Worm (Caenorhabditis elegans) whole organism, mixed stage, embryonic: ENCODE measurements around the gene F18E9.3.
A peak's percentile ranks its signal among the peaks of the same experiment; 100 is the strongest.

Experiments used
- M03D4.4 ChIP-seq: sonication (generic microtip); optimal IDR thresholded peaks from 2 replicates; lab custom pipeline; 2017; ENCODE audit warnings: mild to moderate bottlenecking, missing genetic modification characterization, missing compliant biosample characterization
- bed-3 ChIP-seq: fragments of 200-800 bp; sonication (Bioruptor generic); optimal IDR thresholded peaks from 3 replicates; lab custom pipeline; 2018; ENCODE audit warnings: mild to moderate bottlenecking, missing genetic modification characterization, moderate library complexity, missing compliant biosample characterization
- blmp-1 ChIP-seq: fragments of 150-350 bp; optimal IDR thresholded peaks from 2 replicates; lab custom pipeline; 2014; ENCODE audit warnings: missing biosample characterization, missing genetic modification characterization
- ceh-39 ChIP-seq: fragments of 150-350 bp; optimal IDR thresholded peaks from 2 replicates; lab custom pipeline; 2014; ENCODE audit warnings: missing biosample characterization, missing genetic modification characterization
- ceh-43 ChIP-seq: fragments of 200-800 bp; sonication (Bioruptor generic); optimal IDR thresholded peaks from 2 replicates; lab custom pipeline; 2018; ENCODE audit warnings: mild to moderate bottlenecking, missing genetic modification characterization, moderate library complexity, missing compliant biosample characterization
- ceh-83 ChIP-seq: fragments of 200-800 bp; sonication (Bioruptor generic); optimal IDR thresholded peaks from 2 replicates; lab custom pipeline; 2018; ENCODE audit warnings: mild to moderate bottlenecking, missing genetic modification characterization, missing compliant biosample characterization
- ces-1 ChIP-seq: fragments of 150-350 bp; optimal IDR thresholded peaks from 2 replicates; lab custom pipeline; 2014; ENCODE audit warnings: missing biosample characterization, missing genetic modification reagents, missing genetic modification characterization
- cnd-1 ChIP-seq: fragments of 200-800 bp; sonication (Bioruptor generic); optimal IDR thresholded peaks from 2 replicates; lab custom pipeline; 2018; ENCODE audit warnings: mild to moderate bottlenecking, missing genetic modification characterization, missing compliant biosample characterization
- drap-1 ChIP-seq: fragments of 200-800 bp; sonication (Bioruptor generic); optimal IDR thresholded peaks from 3 replicates; lab custom pipeline; 2018; ENCODE audit warnings: mild to moderate bottlenecking, missing genetic modification characterization, missing compliant biosample characterization
- elt-1 ChIP-seq: sonication (generic microtip); optimal IDR thresholded peaks from 2 replicates; lab custom pipeline; 2017; ENCODE audit warnings: missing genetic modification characterization, mild to moderate bottlenecking, missing compliant biosample characterization, antibody characterized with exemption, moderate library complexity, borderline replicate concordance; ENCODE audit not compliant: insufficient read depth
- elt-3 ChIP-seq: fragments of 150-350 bp; optimal IDR thresholded peaks from 2 replicates; lab custom pipeline; 2014; ENCODE audit warnings: missing biosample characterization, missing genetic modification characterization
- flh-1 ChIP-seq: fragments of 200-800 bp; sonication (Bioruptor generic); optimal IDR thresholded peaks from 2 replicates; lab custom pipeline; 2018; ENCODE audit warnings: mild to moderate bottlenecking, missing genetic modification characterization, moderate library complexity, missing compliant biosample characterization
- ham-2 ChIP-seq: fragments of 200-800 bp; sonication (Bioruptor generic); optimal IDR thresholded peaks from 2 replicates; lab custom pipeline; 2018; ENCODE audit warnings: mild to moderate bottlenecking, missing genetic modification characterization, missing compliant biosample characterization
- hlh-1 ChIP-seq: fragments of 150-350 bp; optimal IDR thresholded peaks from 2 replicates; lab custom pipeline; 2014; ENCODE audit warnings: missing biosample characterization, missing genetic modification reagents, missing genetic modification characterization
- lin-13 ChIP-seq: fragments of 150-350 bp; optimal IDR thresholded peaks from 2 replicates; lab custom pipeline; 2014; ENCODE audit warnings: missing biosample characterization, missing genetic modification characterization
- lin-32 ChIP-seq: fragments of 200-800 bp; sonication (Bioruptor generic); optimal IDR thresholded peaks from 2 replicates; lab custom pipeline; 2018; ENCODE audit warnings: mild to moderate bottlenecking, missing genetic modification characterization, missing compliant biosample characterization
- lsy-2 ChIP-seq: fragments of 150-350 bp; optimal IDR thresholded peaks from 2 replicates; lab custom pipeline; 2014; ENCODE audit warnings: missing biosample characterization, missing genetic modification characterization
- mab-5 ChIP-seq: fragments of 150-350 bp; optimal IDR thresholded peaks from 2 replicates; lab custom pipeline; 2014; ENCODE audit warnings: missing biosample characterization, missing genetic modification characterization
- mep-1 ChIP-seq: fragments of 150-350 bp; optimal IDR thresholded peaks from 2 replicates; lab custom pipeline; 2017; ENCODE audit warnings: missing biosample characterization, missing genetic modification reagents, missing genetic modification characterization, inconsistent platforms
- mls-2 ChIP-seq: sonication (generic microtip); optimal IDR thresholded peaks from 2 replicates; lab custom pipeline; 2016; ENCODE audit warnings: mild to moderate bottlenecking, missing genetic modification characterization, moderate library complexity, missing compliant biosample characterization
- nhr-12 ChIP-seq: fragments of 150-350 bp; optimal IDR thresholded peaks from 2 replicates; lab custom pipeline; 2014; ENCODE audit warnings: missing biosample characterization, missing genetic modification characterization
- nhr-2 ChIP-seq: fragments of 150-350 bp; optimal IDR thresholded peaks from 2 replicates; lab custom pipeline; 2014; ENCODE audit warnings: missing biosample characterization, missing genetic modification characterization
- nhr-237 ChIP-seq: fragments of 150-350 bp; optimal IDR thresholded peaks from 2 replicates; lab custom pipeline; 2014; ENCODE audit warnings: missing biosample characterization, missing genetic modification characterization
- nhr-28 ChIP-seq: fragments of 150-350 bp; optimal IDR thresholded peaks from 2 replicates; lab custom pipeline; 2014; ENCODE audit warnings: missing biosample characterization, missing genetic modification characterization
- nhr-76 ChIP-seq: sonication (generic microtip); optimal IDR thresholded peaks from 2 replicates; lab custom pipeline; 2017; ENCODE audit warnings: missing biosample characterization, missing genetic modification characterization
- pha-4 ChIP-seq: fragments of 150-350 bp; optimal IDR thresholded peaks from 2 replicates; lab custom pipeline; 2018; ENCODE audit warnings: missing biosample characterization, missing genetic modification reagents, missing genetic modification characterization
- sem-2 ChIP-seq: fragments of 200-800 bp; sonication (Bioruptor generic); optimal IDR thresholded peaks from 2 replicates; lab custom pipeline; 2018; ENCODE audit warnings: mild to moderate bottlenecking, missing genetic modification characterization, missing compliant biosample characterization
- snpc-4 ChIP-seq: fragments of 150-350 bp; optimal IDR thresholded peaks from 2 replicates; lab custom pipeline; 2014; ENCODE audit warnings: missing biosample characterization, missing genetic modification characterization
- sptf-1 ChIP-seq: sonication (generic microtip); optimal IDR thresholded peaks from 2 replicates; lab custom pipeline; 2017; ENCODE audit warnings: mild to moderate bottlenecking, missing genetic modification characterization, moderate library complexity, missing compliant biosample characterization
- tbx-8 ChIP-seq: fragments of 200-800 bp; sonication (Bioruptor generic); optimal IDR thresholded peaks from 2 replicates; lab custom pipeline; 2018; ENCODE audit warnings: mild to moderate bottlenecking, missing genetic modification characterization, moderate library complexity, missing compliant biosample characterization
- unc-120 ChIP-seq: sonication (generic microtip); optimal IDR thresholded peaks from 2 replicates; lab custom pipeline; 2017; ENCODE audit warnings: missing genetic modification characterization, missing compliant biosample characterization; ENCODE audit not compliant: poor library complexity, severe bottlenecking
- unc-39 ChIP-seq: fragments of 150-350 bp; optimal IDR thresholded peaks from 2 replicates; lab custom pipeline; 2014; ENCODE audit warnings: missing biosample characterization, missing genetic modification characterization
- unc-62 ChIP-seq: fragments of 150-350 bp; optimal IDR thresholded peaks from 2 replicates; lab custom pipeline; 2014; ENCODE audit warnings: missing biosample characterization, missing genetic modification reagents, missing genetic modification characterization
- zip-8 ChIP-seq: fragments of 150-350 bp; optimal IDR thresholded peaks from 2 replicates; lab custom pipeline; 2014; ENCODE audit warnings: missing biosample characterization, missing genetic modification characterization
- ztf-11 ChIP-seq: fragments of 150-350 bp; optimal IDR thresholded peaks from 2 replicates; lab custom pipeline; 2014; ENCODE audit warnings: missing biosample characterization, missing genetic modification characterization

The F18E9.3 gene

ce11 chrX:8554029-8554428 lies 31.9 kb upstream of the F18E9.3 start:
- peak; percentile 73 for TF ChIP-seq blmp-1 (tag; lab: Kevin White, UChicago)
- no peak for TF ChIP-seq ham-2 (GFP tag; lab: Kevin White, UChicago)
- TF ChIP-seq elt-1 (tag; lab: Kevin White, UChicago) = peak; percentile 65
- TF ChIP-seq elt-3 = no peak
- TF ChIP-seq ztf-11 (tag; lab: Kevin White, UChicago) = no peak
- TF ChIP-seq nhr-2 (tag; lab: Kevin White, UChicago) = no peak
- TF ChIP-seq mls-2 (tag; lab: Kevin White, UChicago) = no peak
- no peak for TF ChIP-seq lin-32 (GFP tag; lab: Kevin White, UChicago)

- TF ChIP-seq hlh-1 (no peak), ztf-11 (tag; lab: Kevin White, UChicago) (no peak), ham-2 (GFP tag; lab: Kevin White, UChicago) (no peak), snpc-4 (tag; lab: Kevin White, UChicago) (no peak), blmp-1 (tag; lab: Kevin White, UChicago) (no peak), lsy-2 (no peak), ces-1 (GFP tag; lab: Kevin White, UChicago) (peak; percentile 27), ceh-39 (tag; lab: Kevin White, UChicago) (peak; percentile 54), pha-4 (tag; lab: Kevin White, UChicago) (peak; percentile 36), mep-1 (tag; lab: Kevin White, UChicago) (peak; percentile 43), elt-3 (no peak), nhr-237 (tag; lab: Kevin White, UChicago) (no peak), nhr-28 (tag; lab: Kevin White, UChicago) (no peak), tbx-8 (GFP tag; lab: Kevin White, UChicago) (no peak), unc-62 (GFP tag; lab: Kevin White, UChicago) (no peak), nhr-2 (tag; lab: Kevin White, UChicago) (peak; percentile 56), drap-1 (GFP tag; lab: Kevin White, UChicago) (no peak), mls-2 (tag; lab: Kevin White, UChicago) (peak; percentile 44), lin-32 (GFP tag; lab: Kevin White, UChicago) (peak; percentile 18), sem-2 (GFP tag; lab: Kevin White, UChicago) (no peak), unc-39 (tag; lab: Kevin White, UChicago) (no peak), lin-13 (tag; lab: Kevin White, UChicago) (peak; percentile 36), bed-3 (GFP tag; lab: Kevin White, UChicago) (no peak), cnd-1 (tag; lab: Kevin White, UChicago) (no peak), nhr-76 (tag; lab: Kevin White, UChicago) (no peak), elt-1 (tag; lab: Kevin White, UChicago) (no peak), flh-1 (no peak), ceh-43 (no peak), ceh-83 (no peak), zip-8 (tag; lab: Kevin White, UChicago) (no peak), sptf-1 (peak; percentile 24), M03D4.4 (tag; lab: Kevin White, UChicago) (peak; percentile 17), mab-5 (no peak), nhr-12 (tag; lab: Kevin White, UChicago) (no peak), unc-120 (tag; lab: Kevin White, UChicago) (peak; percentile 77)
These were observed 29.2 kb upstream of the F18E9.3 start, which contains the start of gene utx-1 for ce11 chrX:8556614-8557196. utx-1 (plus strand) TSS chrX:8557146.

- TF ChIP-seq blmp-1 (tag; lab: Kevin White, UChicago) = no peak
- no peak for TF ChIP-seq elt-3
- TF ChIP-seq sem-2 (GFP tag; lab: Kevin White, UChicago) = no peak
- TF ChIP-seq mls-2 (tag; lab: Kevin White, UChicago) = no peak
- no peak for TF ChIP-seq zip-8 (tag; lab: Kevin White, UChicago)
- no peak for TF ChIP-seq ceh-39 (tag; lab: Kevin White, UChicago)
- no peak for TF ChIP-seq bed-3 (GFP tag; lab: Kevin White, UChicago)
- no peak for TF ChIP-seq mep-1 (tag; lab: Kevin White, UChicago)
- TF ChIP-seq, all 35 proteins: peak for 0
These were observed 23.4 kb upstream of the F18E9.3 start for ce11 chrX:8562586-8562985.
